Fruit fly (Drosophila melanogaster): ENCODE results near the gene CG31468.

- no peak for TF ChIP-seq CG8478 (optimal IDR thresholded peaks at IDR 0.05)
- TF ChIP-seq CTCF (optimal IDR thresholded peaks at IDR 0.05): no peak
Observed at dm6 chr3R:23683757-23684156, 16.4 kb downstream of the CG31468 start, which contains the start of gene CG18754.
